Worm (Caenorhabditis elegans) whole organism, L4/young adult: ENCODE measurements around the gene zfp-3.
"Not testable (repeated sequence)": the region's sequence is repeated elsewhere in the genome, so short reads cannot be mapped to it uniquely, and the experiment has no call there.

Experiments
- W03F9.2 ChIP-seq: fragments of 150-350 bp; optimal IDR thresholded peaks from 2 replicates; lab custom pipeline; 2014; ENCODE audit warnings: missing biosample characterization, missing genetic modification characterization
- dao-5 ChIP-seq: sonication (generic microtip); optimal IDR thresholded peaks from 2 replicates; lab custom pipeline; 2016; ENCODE audit warnings: missing genotype, missing genetic modification characterization, moderate library complexity, missing compliant biosample characterization
- him-1 ChIP-seq: sonication (generic microtip); optimal IDR thresholded peaks from 2 replicates; lab custom pipeline; 2016; ENCODE audit warnings: missing genotype, missing genetic modification reagents, missing genetic modification characterization, missing compliant biosample characterization

Gene zfp-3

ce11 chrX:1416776-1417354 is 29.6 kb downstream of the zfp-3 start, which contains the start of the genes F19G12.4 and F19G12.8:
Gene F19G12.4, plus strand, starts transcription at chrX:1417304.
Gene F19G12.8, plus strand, starts transcription at chrX:1417320.
- TF ChIP-seq him-1 (tag; lab: Kevin White, UChicago) (no peak), dao-5 (tag; lab: Kevin White, UChicago) (no peak), W03F9.2 (tag; lab: Kevin White, UChicago) (no peak)

- TF ChIP-seq him-1 (tag; lab: Kevin White, UChicago) (no peak), W03F9.2 (tag; lab: Kevin White, UChicago) (no peak), dao-5 (tag; lab: Kevin White, UChicago) (no peak)
Measured at ce11 chrX:1412844-1413243, 33.6 kb downstream of the zfp-3 start, which contains the start of gene srh-19. Gene srh-19, plus strand, starts transcription at chrX:1413144.

DNA sequence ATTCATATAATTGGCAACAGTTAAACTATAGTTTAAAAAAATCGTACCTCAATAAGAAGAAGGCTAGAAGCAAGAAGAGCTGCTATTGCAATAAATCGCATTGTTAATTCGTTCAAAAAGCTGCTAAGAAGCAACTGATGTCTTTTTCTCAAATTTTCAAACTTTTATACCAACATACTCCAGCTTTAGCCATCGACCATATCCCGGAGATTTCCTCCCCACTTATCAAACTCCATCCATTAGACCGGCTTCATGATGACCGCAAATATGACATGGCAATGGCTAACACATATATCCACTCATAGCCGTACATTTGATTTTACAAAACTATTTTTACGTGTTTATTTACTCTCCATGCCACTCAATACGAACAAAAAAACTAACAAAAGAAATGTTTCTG is 35.9 kb downstream of the zfp-3 start, which contains the start of gene abu-2:
Gene abu-2, minus strand, starts transcription at position 101 of the 400 bp plus-strand sequence.
- TF ChIP-seq him-1 (tag; lab: Kevin White, UChicago) (no peak), W03F9.2 (tag; lab: Kevin White, UChicago) (no peak), dao-5 (tag; lab: Kevin White, UChicago) (no peak)

DNA sequence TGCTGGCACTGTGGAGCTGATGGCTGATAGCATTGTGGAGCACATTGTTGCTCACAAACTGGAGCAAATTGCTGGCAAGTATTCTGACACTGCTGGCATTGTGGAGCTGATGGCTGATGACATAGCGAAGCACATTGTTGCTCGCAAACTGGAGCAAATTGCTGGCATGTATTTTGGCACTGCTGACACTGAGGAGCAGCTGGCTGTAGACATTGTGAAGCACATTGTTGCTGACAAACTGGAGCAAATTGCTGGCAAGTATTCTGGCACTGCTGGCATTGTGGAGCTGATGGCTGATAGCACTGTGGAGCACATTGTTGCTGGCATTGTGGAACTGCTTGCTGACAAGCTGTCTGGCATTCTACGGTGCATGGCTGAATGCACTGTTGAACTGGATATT is 37.2 kb downstream of the zfp-3 start:
- TF ChIP-seq him-1 (tag; lab: Kevin White, UChicago) (no peak), W03F9.2 (tag; lab: Kevin White, UChicago) (no peak), dao-5 (tag; lab: Kevin White, UChicago) (no peak)

DNA sequence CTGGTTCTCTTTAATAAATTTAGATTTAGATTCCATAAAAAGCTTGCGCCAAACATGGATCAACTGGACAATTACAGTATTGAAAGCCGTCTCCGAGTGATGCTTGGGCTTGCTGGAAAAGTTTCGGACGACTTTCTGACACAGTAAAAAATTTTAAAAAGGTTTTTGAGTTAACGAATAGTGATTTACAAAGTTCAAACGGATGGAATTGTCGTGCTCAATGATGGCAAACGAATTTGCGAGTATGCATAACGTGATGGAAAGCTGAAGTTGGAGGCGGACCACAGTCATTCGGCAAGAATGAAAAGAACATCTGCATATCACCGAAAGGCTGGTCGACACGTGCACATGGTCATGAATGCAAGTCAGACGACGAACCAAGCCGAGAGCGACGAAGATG is 42.5 kb downstream of the zfp-3 start, which contains the start of gene ZK402.1:
Gene ZK402.1, plus strand, starts transcription at position 301 of the 400 bp plus-strand sequence.
- TF ChIP-seq dao-5, him-1, W03F9.2 (tag; lab: Kevin White, UChicago): not testable (repeated sequence)

- TF ChIP-seq W03F9.2, dao-5, him-1 (tag; lab: Kevin White, UChicago): not testable (repeated sequence)
Measured at ce11 chrX:1403444-1403843, 43.0 kb downstream of the zfp-3 start, which contains the start of gene ZK402.2. Gene ZK402.2, plus strand, starts transcription at chrX:1403744.

- TF ChIP-seq dao-5 (tag; lab: Kevin White, UChicago): no peak
- no peak for TF ChIP-seq him-1 (tag; lab: Kevin White, UChicago)
- no peak for TF ChIP-seq W03F9.2 (tag; lab: Kevin White, UChicago)
Measured at ce11 chrX:1401259-1401658, 45.2 kb downstream of the zfp-3 start, which contains the start of gene ZK402.5. Gene ZK402.5, minus strand, starts transcription at chrX:1401359.

- TF ChIP-seq him-1 (tag; lab: Kevin White, UChicago): no peak
- TF ChIP-seq W03F9.2 (tag; lab: Kevin White, UChicago): no peak
- no peak for TF ChIP-seq dao-5 (tag; lab: Kevin White, UChicago)
Measured at ce11 chrX:1397516-1397915, 48.9 kb downstream of the zfp-3 start, which contains the start of gene H39E20.1. Gene H39E20.1, minus strand, starts transcription at chrX:1397616.

ce11 chrX:1395793-1396192 is 50.6 kb downstream of the zfp-3 start:
- no peak for TF ChIP-seq him-1 (tag; lab: Kevin White, UChicago)
- no peak for TF ChIP-seq W03F9.2 (tag; lab: Kevin White, UChicago)
- TF ChIP-seq dao-5 (tag; lab: Kevin White, UChicago): no peak

ce11 chrX:1394437-1394836 is 52.0 kb downstream of the zfp-3 start:
- no peak for TF ChIP-seq dao-5 (tag; lab: Kevin White, UChicago)
- no peak for TF ChIP-seq him-1 (tag; lab: Kevin White, UChicago)
- no peak for TF ChIP-seq W03F9.2 (tag; lab: Kevin White, UChicago)

DNA sequence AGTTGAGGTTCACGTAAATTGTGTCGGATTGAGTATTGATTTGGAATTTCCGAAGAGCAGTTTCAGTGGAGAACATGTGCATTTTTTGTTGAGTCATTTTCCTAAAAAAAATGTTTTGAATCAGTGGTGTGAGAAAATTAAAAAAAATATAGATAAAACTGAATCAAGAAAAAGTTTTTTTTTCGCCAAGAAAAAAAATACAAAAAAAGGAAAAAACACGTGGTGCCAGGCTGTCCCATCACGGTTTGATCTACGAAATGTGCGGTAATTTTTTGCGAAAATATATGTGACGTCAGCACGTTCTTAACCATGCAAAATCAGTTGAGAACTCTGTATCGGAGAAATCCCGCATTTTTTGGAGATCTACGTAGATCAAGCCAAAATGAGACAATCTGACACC is 52.6 kb downstream of the zfp-3 start, which contains the start of gene F56C3.9:
Gene F56C3.9, minus strand, starts transcription at position 101 of the 400 bp plus-strand sequence.
- TF ChIP-seq dao-5 (tag; lab: Kevin White, UChicago) (no peak), him-1 (tag; lab: Kevin White, UChicago) (no peak), W03F9.2 (tag; lab: Kevin White, UChicago) (no peak)
